Fruit fly (Drosophila melanogaster): Measurements from ENCODE around the gene CG17264.

DNA sequence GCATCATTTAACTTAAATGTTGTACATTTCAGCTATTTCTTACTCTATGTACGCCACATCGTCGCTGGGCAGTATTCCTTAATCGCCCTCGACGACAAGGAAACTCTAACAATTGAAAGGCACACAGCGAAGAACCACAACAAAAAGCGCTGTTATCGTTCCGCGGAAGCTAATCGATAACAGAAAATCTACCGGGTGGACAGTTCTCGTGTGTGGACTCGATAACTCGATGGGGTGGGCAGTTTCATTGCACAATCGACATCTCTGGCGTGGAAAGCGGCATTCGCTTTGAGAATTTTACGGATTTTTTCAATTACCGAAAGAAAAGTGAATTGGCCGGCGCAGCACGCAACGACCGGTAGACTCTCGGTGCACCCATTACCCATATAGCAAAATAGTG is 4.7 kb downstream of the CG17264 start, which contains the start of the genes alpha4GT1 and Prp40:
- TF ChIP-seq psq (optimal IDR thresholded peaks at IDR 0.05) (no peak), usp (GFP tag; optimal IDR thresholded peaks at IDR 0.05) (no peak), CG8478 (optimal IDR thresholded peaks at IDR 0.05) (no peak), EcR (GFP tag; optimal IDR thresholded peaks at IDR 0.05) (no peak)

Measured in whole organism.